Fruit fly (Drosophila melanogaster) whole organism, wandering third instar larva: ENCODE results near the gene CG44261.
A peak's percentile ranks its signal among the peaks of the same experiment; 100 is the strongest.

Experiments
- Abd-B ChIP-seq: fragments of >200 bp; optimal IDR thresholded peaks from 2 replicates; lab custom pipeline; 2017; ENCODE audit warnings: missing biosample characterization, missing genetic modification characterization
- CG32264 ChIP-seq: fragments of 200-800 bp; sonication (Bioruptor generic); optimal IDR thresholded peaks from 2 replicates; lab custom pipeline; 2016; ENCODE audit warnings: missing biosample characterization, missing genetic modification characterization
- CG9705 ChIP-seq: fragments of 200-800 bp; sonication (Bioruptor generic); optimal IDR thresholded peaks from 2 replicates; lab custom pipeline; 2018; ENCODE audit warnings: missing biosample characterization, mild to moderate bottlenecking, missing genetic modification characterization
- CrebA ChIP-seq: fragments of 200-800 bp; sonication (Bioruptor generic); optimal IDR thresholded peaks from 2 replicates; lab custom pipeline; 2016; ENCODE audit warnings: missing biosample characterization, mild to moderate bottlenecking, missing genetic modification characterization, borderline replicate concordance
- Dfd ChIP-seq: fragments of >200 bp; optimal IDR thresholded peaks from 2 replicates; lab custom pipeline; 2017; ENCODE audit warnings: missing biosample characterization, missing genetic modification characterization
- Dif ChIP-seq: fragments of 200-275, 200-300 bp; sonication (Bioruptor generic); optimal IDR thresholded peaks from 2 replicates; lab custom pipeline; 2018; ENCODE audit warnings: missing biosample characterization, missing genetic modification characterization; ENCODE audit not compliant: partially characterized antibody
- GATAd ChIP-seq: sonication (Bioruptor generic); optimal IDR thresholded peaks from 2 replicates; lab custom pipeline; 2016; ENCODE audit warnings: missing biosample characterization, missing genetic modification characterization
- HLH106 ChIP-seq: fragments of 200-800 bp; optimal IDR thresholded peaks from 3 replicates; lab custom pipeline; 2019; ENCODE audit warnings: missing biosample characterization, mild to moderate bottlenecking, missing genetic modification characterization, moderate library complexity
- Hnf4 ChIP-seq: fragments of 200-800 bp; sonication (Bioruptor generic); optimal IDR thresholded peaks from 2 replicates; lab custom pipeline; 2016; ENCODE audit warnings: missing biosample characterization, mild to moderate bottlenecking, missing genetic modification characterization
- Hr78 ChIP-seq: fragments of >200 bp; optimal IDR thresholded peaks from 2 replicates; lab custom pipeline; 2017; ENCODE audit warnings: missing biosample characterization, missing genetic modification characterization
- Hr83 ChIP-seq: fragments of 200-300 bp; sonication (Bioruptor generic); optimal IDR thresholded peaks from 2 replicates; lab custom pipeline; 2016; ENCODE audit warnings: missing biosample characterization, mild to moderate bottlenecking, missing genetic modification characterization, moderate library complexity; ENCODE audit not compliant: poor library complexity, severe bottlenecking
- Jra ChIP-seq: sonication (Bioruptor generic); optimal IDR thresholded peaks from 2 replicates; lab custom pipeline; 2016; ENCODE audit warnings: missing biosample characterization, missing genetic modification characterization
- Mio ChIP-seq: sonication (Bioruptor generic); optimal IDR thresholded peaks from 2 replicates; lab custom pipeline; 2016; ENCODE audit warnings: missing biosample characterization, missing genetic modification characterization
- Myc ChIP-seq: fragments of >200 bp; optimal IDR thresholded peaks from 2 replicates; lab custom pipeline; 2017
- N ChIP-seq: fragments of >200 bp; optimal IDR thresholded peaks from 2 replicates; lab custom pipeline; 2018; ENCODE audit warnings: missing biosample characterization, missing external identifiers, missing genetic modification characterization
- OdsH ChIP-seq: fragments of 200-800 bp; sonication (Bioruptor generic); optimal IDR thresholded peaks from 2 replicates; lab custom pipeline; 2016; ENCODE audit warnings: missing biosample characterization, mild to moderate bottlenecking, missing genetic modification characterization
- Rel ChIP-seq, 2 experiments: fragments of 200-800 bp; sonication (Bioruptor generic) in 1 of 2; optimal IDR thresholded peaks; 2 replicates in 1 of 2; 3 replicates in 1 of 2; lab custom pipeline; 2016 to 2019; ENCODE audit warnings: mild to moderate bottlenecking in 2 of 2, missing biosample characterization in 2 of 2, missing genetic modification characterization in 2 of 2, moderate library complexity in 1 of 2
- Sp1 ChIP-seq: fragments of 200-800 bp; sonication (Bioruptor generic); optimal IDR thresholded peaks from 3 replicates; lab custom pipeline; 2019; ENCODE audit warnings: missing biosample characterization, mild to moderate bottlenecking, missing genetic modification characterization, moderate library complexity
- Vsx2 ChIP-seq: fragments of 200-300, 225-300 bp; sonication (Bioruptor generic); optimal IDR thresholded peaks from 2 replicates; lab custom pipeline; 2018; ENCODE audit warnings: missing biosample characterization, missing genetic modification characterization; ENCODE audit not compliant: partially characterized antibody
- br ChIP-seq: fragments of 200-800 bp; sonication (Bioruptor generic); optimal IDR thresholded peaks from 2 replicates; lab custom pipeline; 2016; ENCODE audit warnings: missing biosample characterization, missing genetic modification characterization
- brk ChIP-seq: fragments of 200-800 bp; sonication (Bioruptor generic); optimal IDR thresholded peaks from 2 replicates; lab custom pipeline; 2016; ENCODE audit warnings: missing biosample characterization, mild to moderate bottlenecking, missing genetic modification characterization
- dl ChIP-seq, 2 experiments: fragments of 175-275, 200-275 bp in 1 of 2; fragments of 200-275 bp in 1 of 2; sonication (Bioruptor generic); optimal IDR thresholded peaks; lab custom pipeline; 2018; ENCODE audit warnings: mild to moderate bottlenecking in 2 of 2, missing biosample characterization in 2 of 2, missing genetic modification characterization in 2 of 2, moderate library complexity in 2 of 2; ENCODE audit not compliant: partially characterized antibody in 2 of 2, insufficient read depth in 1 of 2
- dmrt93B ChIP-seq: fragments of 200-800 bp; sonication (Bioruptor generic); optimal IDR thresholded peaks from 2 replicates; lab custom pipeline; 2018; ENCODE audit warnings: missing biosample characterization, mild to moderate bottlenecking, missing genetic modification characterization
- dsf ChIP-seq: sonication (Bioruptor generic); optimal IDR thresholded peaks from 2 replicates; lab custom pipeline; 2016; ENCODE audit warnings: missing biosample characterization, missing genetic modification characterization, borderline replicate concordance
- ey ChIP-seq: fragments of 200-800 bp; sonication (Bioruptor generic); optimal IDR thresholded peaks from 2 replicates; lab custom pipeline; 2016; ENCODE audit warnings: missing biosample characterization, missing genetic modification characterization
- foxo ChIP-seq, 2 experiments: fragments of 200-800 bp; sonication (Bioruptor generic); optimal IDR thresholded peaks; 2 replicates in 1 of 2; 3 replicates in 1 of 2; lab custom pipeline; 2016 to 2017; ENCODE audit warnings: missing biosample characterization in 2 of 2, missing genetic modification characterization in 2 of 2
- fru ChIP-seq: fragments of 200-800 bp; sonication (Bioruptor generic); optimal IDR thresholded peaks from 3 replicates; lab custom pipeline; 2016; ENCODE audit warnings: missing biosample characterization, mild to moderate bottlenecking, missing genetic modification characterization
- h ChIP-seq: fragments of 200-800 bp; sonication (Bioruptor generic); optimal IDR thresholded peaks from 3 replicates; lab custom pipeline; 2016; ENCODE audit warnings: missing biosample characterization, mild to moderate bottlenecking, missing genetic modification characterization
- jim ChIP-seq: fragments of 175-275, 200-325 bp; sonication (Bioruptor generic); optimal IDR thresholded peaks from 2 replicates; lab custom pipeline; 2016; ENCODE audit warnings: missing biosample characterization, mild to moderate bottlenecking, missing genetic modification characterization
- lola ChIP-seq: fragments of >200 bp; optimal IDR thresholded peaks from 2 replicates; lab custom pipeline; 2017; ENCODE audit warnings: missing biosample characterization, missing genetic modification characterization
- pan ChIP-seq: fragments of >200 bp; optimal IDR thresholded peaks from 2 replicates; lab custom pipeline; 2017
- psq ChIP-seq: fragments of 200-800 bp; sonication (Bioruptor generic); optimal IDR thresholded peaks from 3 replicates; lab custom pipeline; 2017; ENCODE audit warnings: missing biosample characterization, mild to moderate bottlenecking, missing genetic modification characterization, moderate library complexity
- rgr ChIP-seq: fragments of 200-800 bp; sonication (Bioruptor generic); optimal IDR thresholded peaks from 3 replicates; lab custom pipeline; 2016; ENCODE audit warnings: missing biosample characterization, mild to moderate bottlenecking, missing genetic modification characterization
- sage ChIP-seq: fragments of 200-800 bp; sonication (Bioruptor generic); optimal IDR thresholded peaks from 2 replicates; lab custom pipeline; 2016; ENCODE audit warnings: missing biosample characterization, mild to moderate bottlenecking, missing genetic modification characterization
- sv ChIP-seq: fragments of 200-800 bp; sonication (Bioruptor generic); optimal IDR thresholded peaks from 3 replicates; lab custom pipeline; 2016; ENCODE audit warnings: missing biosample characterization, missing genetic modification characterization
- tai ChIP-seq: sonication (Bioruptor generic); optimal IDR thresholded peaks from 2 replicates; lab custom pipeline; 2016; ENCODE audit warnings: missing biosample characterization, missing genetic modification characterization
- usp ChIP-seq: fragments of >200 bp; optimal IDR thresholded peaks from 2 replicates; lab custom pipeline; 2017; ENCODE audit warnings: missing biosample characterization, missing genetic modification characterization
- woc ChIP-seq: sonication (Bioruptor generic); optimal IDR thresholded peaks from 2 replicates; lab custom pipeline; 2016; ENCODE audit warnings: missing biosample characterization, mild to moderate bottlenecking, missing genetic modification characterization

The CG44261 gene

dm6 chr3R:9376789-9377188 is 31.2 kb downstream of the CG44261 start:
- TF ChIP-seq Dif = no peak
- no peak for TF ChIP-seq Rel (GFP tag; optimal IDR thresholded peaks at IDR 0.05; lab: Kevin White, UChicago)
- peak; percentile 63 for TF ChIP-seq Rel (tag; optimal IDR thresholded peaks at IDR 0.05; lab: Kevin White, UChicago)

dm6 chr3R:9370413-9370812 is 37.6 kb downstream of the CG44261 start:
- TF ChIP-seq h (GFP tag; lab: Kevin White, UChicago) = peak; percentile 48
- no peak for TF ChIP-seq Jra
- no peak for TF ChIP-seq CG32264
- no peak for TF ChIP-seq Sp1 (GFP tag; lab: Kevin White, UChicago)
- TF ChIP-seq jim (GFP tag; lab: Kevin White, UChicago) = no peak
- no peak for TF ChIP-seq Mio (GFP tag; lab: Kevin White, UChicago)
- no peak for TF ChIP-seq Hr83 (GFP tag; lab: Kevin White, UChicago)
- peak; percentile 4 for TF ChIP-seq woc (GFP tag; lab: Kevin White, UChicago)
- TF ChIP-seq pan (lab: Kevin White, UChicago) = no peak
- no peak for TF ChIP-seq sv (GFP tag; lab: Kevin White, UChicago)
- no peak for TF ChIP-seq Abd-B (GFP tag; lab: Kevin White, UChicago)
- peak; percentile 42 for TF ChIP-seq rgr (GFP tag; lab: Kevin White, UChicago)
- TF ChIP-seq brk (GFP tag; lab: Kevin White, UChicago) = no peak
- peak; percentile 6 for TF ChIP-seq HLH106 (tag; lab: Kevin White, UChicago)
- TF ChIP-seq N (GFP tag; lab: Kevin White, UChicago) = no peak
- TF ChIP-seq sage = no peak
- peak; percentile 6 for TF ChIP-seq OdsH (GFP tag; lab: Kevin White, UChicago)
- TF ChIP-seq fru (GFP tag; lab: Kevin White, UChicago) = peak; percentile 39
- no peak for TF ChIP-seq Hr78
- TF ChIP-seq Hnf4 (GFP tag; lab: Kevin White, UChicago) = no peak
- no peak for TF ChIP-seq Vsx2 (GFP tag; lab: Kevin White, UChicago)
- peak; percentile 27 for TF ChIP-seq br (GFP tag; lab: Kevin White, UChicago)
- no peak for TF ChIP-seq tai (GFP tag; lab: Kevin White, UChicago)
- no peak for TF ChIP-seq CG9705
- no peak for TF ChIP-seq dmrt93B (GFP tag; lab: Kevin White, UChicago)
- no peak for TF ChIP-seq dsf (GFP tag; lab: Kevin White, UChicago)
- TF ChIP-seq CrebA (GFP tag; lab: Kevin White, UChicago) = no peak
- TF ChIP-seq Rel (GFP tag; optimal IDR thresholded peaks at IDR 0.05; lab: Kevin White, UChicago) = no peak
- no peak for TF ChIP-seq Rel (tag; optimal IDR thresholded peaks at IDR 0.05; lab: Kevin White, UChicago)
- peak; percentile 30 for TF ChIP-seq ey (GFP tag; lab: Kevin White, UChicago)
- TF ChIP-seq Dfd = no peak
- peak; percentile 2 for TF ChIP-seq psq (GFP tag; lab: Kevin White, UChicago)
- no peak for TF ChIP-seq lola (GFP tag; lab: Kevin White, UChicago)
- no peak for TF ChIP-seq dl (GFP tag; optimal IDR thresholded peaks at IDR 0.05; lab: Kevin White, UChicago; ENCODE audit: insufficient read depth in 1 of 2, partially characterized antibody in 2 of 2)
- TF ChIP-seq Myc (lab: Kevin White, UChicago) = no peak
- no peak for TF ChIP-seq usp
- peak in 1 of 2 experiments; percentile 41 for TF ChIP-seq foxo (GFP tag; optimal IDR thresholded peaks at IDR 0.05; lab: Kevin White, UChicago)
- TF ChIP-seq Dif = no peak
- TF ChIP-seq GATAd (GFP tag; lab: Kevin White, UChicago) = no peak
- TF ChIP-seq, all 38 proteins: peak for 10

- peak; percentile 27 for TF ChIP-seq brk (GFP tag; lab: Kevin White, UChicago)
- TF ChIP-seq h (GFP tag; lab: Kevin White, UChicago) = peak; percentile 24
- no peak for TF ChIP-seq br (GFP tag; lab: Kevin White, UChicago)
- TF ChIP-seq psq (GFP tag; lab: Kevin White, UChicago) = no peak
- TF ChIP-seq Hnf4 (GFP tag; lab: Kevin White, UChicago) = peak; percentile 14
- no peak for TF ChIP-seq usp
- no peak for TF ChIP-seq woc (GFP tag; lab: Kevin White, UChicago)
- TF ChIP-seq, all 38 proteins: peak for 3
Observed at dm6 chr3R:9365893-9366500, 42.0 kb downstream of the CG44261 start.
